Worm (Caenorhabditis elegans): ENCODE results near the gene C13A2.6.

DNA sequence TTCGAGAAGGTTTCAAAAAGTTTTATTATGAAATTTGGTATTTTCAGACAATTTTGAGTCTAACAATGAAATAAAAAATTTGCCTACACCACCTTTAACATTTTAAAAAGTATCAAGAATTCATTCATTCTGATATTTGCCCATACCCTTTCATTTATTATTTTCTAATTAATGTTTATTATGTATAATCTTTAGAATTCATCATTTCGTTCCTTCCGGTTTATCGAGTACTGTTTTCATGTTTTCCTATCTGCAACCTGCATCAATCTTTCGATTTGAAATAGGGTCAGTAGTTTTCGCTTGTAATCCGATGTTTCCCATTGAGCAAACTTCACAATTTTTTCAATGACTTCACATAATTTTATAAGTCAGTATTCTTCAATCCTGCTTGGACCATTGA is at the start of gene C13A2.6:
- TF ChIP-seq ztf-11 (tag; optimal IDR thresholded peaks at IDR 0.05) (no peak), unc-62 (GFP tag; optimal IDR thresholded peaks at IDR 0.05) (no peak), snpc-4 (tag; optimal IDR thresholded peaks at IDR 0.05) (no peak), lsy-2 (tag; optimal IDR thresholded peaks at IDR 0.05) (no peak), nhr-237 (tag; optimal IDR thresholded peaks at IDR 0.05) (no peak), lin-13 (tag; optimal IDR thresholded peaks at IDR 0.05) (no peak), nhr-12 (tag; optimal IDR thresholded peaks at IDR 0.05) (no peak)
